Worm (Caenorhabditis elegans): ENCODE data around the gene rop-1.

DNA sequence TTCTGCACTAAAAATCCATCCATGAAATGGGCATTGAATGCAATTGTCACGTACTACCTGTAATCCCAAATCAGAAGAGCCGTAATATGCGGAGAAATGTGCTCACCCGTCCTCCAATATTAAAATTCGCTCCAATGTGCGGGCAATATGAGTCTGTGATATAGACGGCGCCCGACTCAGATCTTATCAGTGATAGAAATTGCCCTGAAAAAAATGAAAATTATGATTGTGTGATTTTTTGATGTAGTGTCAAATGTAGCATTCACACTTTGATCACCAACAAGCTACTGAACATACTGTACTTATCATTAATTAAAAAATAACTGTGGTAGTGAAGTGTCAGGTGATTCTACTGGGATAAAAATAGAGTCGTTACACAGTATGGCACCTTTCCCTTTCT is 30.2 kb downstream of the rop-1 start:
- TF ChIP-seq pqm-1 (tag; optimal IDR thresholded peaks at IDR 0.05) (no peak), nhr-28 (tag; optimal IDR thresholded peaks at IDR 0.05) (no peak), sox-4 (tag; optimal IDR thresholded peaks at IDR 0.05) (no peak), lin-39 (tag; optimal IDR thresholded peaks at IDR 0.05) (no peak), rnt-1 (tag; optimal IDR thresholded peaks at IDR 0.05) (no peak), lin-13 (GFP tag; optimal IDR thresholded peaks at IDR 0.05) (no peak), nhr-84 (tag; optimal IDR thresholded peaks at IDR 0.05) (no peak), efl-1 (optimal IDR thresholded peaks at IDR 0.05) (no peak), efl-1 (GFP tag; optimal IDR thresholded peaks at IDR 0.05 in 1 of 2) (no peak)
